Fruit fly (Drosophila melanogaster) whole organism, embryonic: ENCODE measurements around the gene CG3704.

Source experiments
- Adf1 ChIP-seq: fragments of 200-800 bp; sonication (Bioruptor generic); IDR thresholded peaks from 2 replicates; pipeline ENCODE4 v1.3.6; 2022; ENCODE audit warnings: missing biosample characterization, missing genetic modification characterization
- Antp ChIP-seq: fragments of 200-800 bp; sonication (Bioruptor generic); optimal IDR thresholded peaks from 3 replicates; lab custom pipeline; 2016; ENCODE audit warnings: missing biosample characterization, missing genetic modification characterization
- BtbVII ChIP-seq: fragments of 200-800 bp; sonication (Bioruptor generic); optimal IDR thresholded peaks from 3 replicates; lab custom pipeline; 2017; ENCODE audit warnings: missing biosample characterization, mild to moderate bottlenecking, missing genetic modification characterization
- CG10267 ChIP-seq: fragments of 200-800 bp; sonication (Bioruptor generic); optimal IDR thresholded peaks from 2 replicates; lab custom pipeline; 2018; ENCODE audit warnings: missing biosample characterization, mild to moderate bottlenecking, missing genetic modification characterization, moderate library complexity
- CG11085 ChIP-seq: fragments of 200-800 bp; sonication (Bioruptor generic); IDR thresholded peaks from 2 replicates; pipeline ENCODE4 v1.3.6; 2022; ENCODE audit warnings: missing biosample characterization, missing genetic modification characterization
- CG11093 ChIP-seq: fragments of 200-800 bp; sonication (Bioruptor generic); IDR thresholded peaks from 3 replicates; pipeline ENCODE4 v1.3.6; 2022; ENCODE audit warnings: missing biosample characterization, missing genetic modification characterization
- CG12219 ChIP-seq: fragments of 200-800 bp; sonication (Bioruptor generic); optimal IDR thresholded peaks from 3 replicates; lab custom pipeline; 2018; ENCODE audit warnings: missing biosample characterization, mild to moderate bottlenecking, missing genetic modification characterization
- CG12236 ChIP-seq: fragments of 200-800 bp; sonication (Bioruptor generic); optimal IDR thresholded peaks from 2 replicates; lab custom pipeline; 2016; ENCODE audit warnings: missing biosample characterization, missing genetic modification characterization
- CG12942 ChIP-seq: fragments of 200-800 bp; sonication (Bioruptor generic); optimal IDR thresholded peaks from 3 replicates; lab custom pipeline; 2016; ENCODE audit warnings: missing biosample characterization, missing genetic modification characterization
- CG16813 ChIP-seq: fragments of 200-800 bp; sonication (Bioruptor generic); IDR thresholded peaks from 3 replicates; pipeline ENCODE4 v1.3.6; 2022; ENCODE audit warnings: missing biosample characterization, missing genetic modification characterization; ENCODE audit not compliant: partially characterized antibody
- CG17829 ChIP-seq: fragments of 200-800 bp; optimal IDR thresholded peaks from 2 replicates; lab custom pipeline; 2019; ENCODE audit warnings: missing biosample characterization, mild to moderate bottlenecking, missing genetic modification characterization, moderate library complexity
- CG18619 ChIP-seq: fragments of 200-800 bp; sonication (Bioruptor generic); optimal IDR thresholded peaks from 3 replicates; lab custom pipeline; 2017; ENCODE audit warnings: missing biosample characterization, mild to moderate bottlenecking, missing genetic modification characterization
- CG2199 ChIP-seq: fragments of 200-800 bp; sonication (Bioruptor generic); IDR thresholded peaks from 3 replicates; pipeline ENCODE4 v1.3.6; 2022; ENCODE audit warnings: missing biosample characterization, missing genetic modification characterization
- CG2202 ChIP-seq: fragments of 200-800 bp; sonication (Bioruptor generic); optimal IDR thresholded peaks from 2 replicates; lab custom pipeline; 2018; ENCODE audit warnings: missing biosample characterization, mild to moderate bottlenecking, missing genetic modification characterization
- CG3163 ChIP-seq: fragments of 200-800 bp; sonication (Bioruptor generic); optimal IDR thresholded peaks from 3 replicates; lab custom pipeline; 2016; ENCODE audit warnings: missing biosample characterization, missing genetic modification characterization
- CG33213 ChIP-seq: fragments of 200-800 bp; sonication (Bioruptor generic); optimal IDR thresholded peaks from 3 replicates; lab custom pipeline; 2016; ENCODE audit warnings: missing biosample characterization, missing genetic modification characterization
- CG5245 ChIP-seq: fragments of 200-800 bp; sonication (Bioruptor generic); optimal IDR thresholded peaks from 3 replicates; lab custom pipeline; 2016; ENCODE audit warnings: missing biosample characterization, missing genetic modification characterization
- CG6854 ChIP-seq: fragments of 200-800 bp; sonication (Bioruptor generic); optimal IDR thresholded peaks from 3 replicates; lab custom pipeline; 2017; ENCODE audit warnings: missing biosample characterization, mild to moderate bottlenecking, missing genetic modification characterization
- CG7372 ChIP-seq: fragments of 200-800 bp; sonication (Bioruptor generic); IDR thresholded peaks from 2 replicates; pipeline ENCODE4 v1.3.6; 2022; ENCODE audit warnings: missing biosample characterization, missing genetic modification characterization
- CG7786 ChIP-seq: fragments of 200-800 bp; sonication (Bioruptor generic); optimal IDR thresholded peaks from 2 replicates; lab custom pipeline; 2016; ENCODE audit warnings: missing biosample characterization, missing genetic modification characterization
- CG7839 ChIP-seq: fragments of 200-800 bp; sonication (Bioruptor generic); optimal IDR thresholded peaks from 3 replicates; lab custom pipeline; 2018; ENCODE audit warnings: missing biosample characterization, mild to moderate bottlenecking, missing genetic modification characterization, moderate library complexity
- CG7928 ChIP-seq: fragments of 200-800 bp; sonication (Bioruptor generic); optimal IDR thresholded peaks from 2 replicates; lab custom pipeline; 2017; ENCODE audit warnings: missing biosample characterization, mild to moderate bottlenecking, missing genetic modification characterization
- CG9215 ChIP-seq: fragments of 200-800 bp; sonication (Bioruptor generic); IDR thresholded peaks from 2 replicates; pipeline ENCODE4 v1.3.6; 2022; ENCODE audit warnings: missing biosample characterization, missing genetic modification characterization
- CG9609 ChIP-seq: fragments of 200-800 bp; sonication (Bioruptor generic); optimal IDR thresholded peaks from 3 replicates; lab custom pipeline; 2016; ENCODE audit warnings: missing biosample characterization, missing genetic modification characterization
- CG9817 ChIP-seq: fragments of 200-800 bp; sonication (Bioruptor generic); optimal IDR thresholded peaks from 2 replicates; lab custom pipeline; 2018; ENCODE audit warnings: missing biosample characterization, mild to moderate bottlenecking, missing genetic modification characterization, moderate library complexity
- HLH54F ChIP-seq: fragments of 200-800 bp; sonication (Bioruptor generic); optimal IDR thresholded peaks from 3 replicates; lab custom pipeline; 2016; ENCODE audit warnings: missing biosample characterization, missing genetic modification characterization
- Hmx ChIP-seq: fragments of 200-800 bp; sonication (Bioruptor generic); optimal IDR thresholded peaks from 2 replicates; lab custom pipeline; 2016; ENCODE audit warnings: missing biosample characterization, missing genetic modification characterization
- Med ChIP-seq: fragments of 200-800 bp; sonication (Bioruptor generic); peaks from one replicate; lab custom pipeline; 2016; ENCODE audit warnings: missing biosample characterization, missing genetic modification characterization, mild to moderate bottlenecking, inconsistent platforms, moderate library complexity
- NC2β ChIP-seq: fragments of 200-800 bp; sonication (Bioruptor generic); optimal IDR thresholded peaks from 2 replicates; lab custom pipeline; 2016; ENCODE audit warnings: missing biosample characterization, missing genetic modification characterization
- Nf-YA ChIP-seq: fragments of 200-800 bp; sonication (Bioruptor generic); IDR thresholded peaks from 2 replicates; pipeline ENCODE4 v1.3.6; 2022; ENCODE audit warnings: missing biosample characterization, missing genetic modification characterization
- Nf-YB ChIP-seq: fragments of 200-800 bp; sonication (Bioruptor generic); optimal IDR thresholded peaks from 3 replicates; lab custom pipeline; 2019; ENCODE audit warnings: missing biosample characterization, mild to moderate bottlenecking, missing genetic modification characterization, moderate library complexity
- Usf ChIP-seq: fragments of 200-800 bp; sonication (Bioruptor generic); optimal IDR thresholded peaks from 2 replicates; lab custom pipeline; 2017; ENCODE audit warnings: missing genotype, missing biosample characterization, missing genetic modification characterization
- chif ChIP-seq, 2 experiments: fragments of 200-800 bp; sonication (Bioruptor generic); optimal IDR thresholded peaks; 3 replicates each; lab custom pipeline; 2016; ENCODE audit warnings: missing biosample characterization in 2 of 2, missing genetic modification characterization in 2 of 2
- ci ChIP-seq: fragments of 200-800 bp; sonication (Bioruptor generic); IDR thresholded peaks from 3 replicates; pipeline ENCODE4 v1.3.6; 2022; ENCODE audit warnings: missing biosample characterization, missing genetic modification characterization
- crol ChIP-seq: fragments of 200-800 bp; sonication (Bioruptor generic); IDR thresholded peaks from 2 replicates; pipeline ENCODE4 v1.3.6; 2022; ENCODE audit warnings: missing biosample characterization, missing genetic modification characterization
- da ChIP-seq: fragments of 200-800 bp; sonication (Bioruptor generic); optimal IDR thresholded peaks from 2 replicates; lab custom pipeline; 2016; ENCODE audit warnings: missing biosample characterization, missing genetic modification characterization
- fd96Cb ChIP-seq: fragments of 200-800 bp; sonication (Bioruptor generic); optimal IDR thresholded peaks from 2 replicates; lab custom pipeline; 2018; ENCODE audit warnings: missing biosample characterization, mild to moderate bottlenecking, missing genetic modification characterization, moderate library complexity
- gro ChIP-seq: fragments of 200-800 bp; sonication (Bioruptor generic); optimal IDR thresholded peaks from 2 replicates; lab custom pipeline; 2016; ENCODE audit warnings: missing biosample characterization, missing genetic modification characterization
- hth ChIP-seq: fragments of >200 bp; optimal IDR thresholded peaks from 2 replicates; lab custom pipeline; 2017; ENCODE audit warnings: inconsistent platforms
- jumu ChIP-seq: fragments of 200-800 bp; sonication (Bioruptor generic); optimal IDR thresholded peaks from 3 replicates; lab custom pipeline; 2016; ENCODE audit warnings: missing biosample characterization, missing genetic modification characterization
- lab ChIP-seq: fragments of 200-800 bp; sonication (Bioruptor generic); optimal IDR thresholded peaks from 3 replicates; lab custom pipeline; 2017; ENCODE audit warnings: missing biosample characterization, missing genetic modification characterization, mild to moderate bottlenecking, moderate library complexity, missing genetic modification reagents
- nau ChIP-seq: fragments of 200-800 bp; sonication (Bioruptor generic); optimal IDR thresholded peaks from 3 replicates; lab custom pipeline; 2017; ENCODE audit warnings: missing biosample characterization, mild to moderate bottlenecking, missing genetic modification characterization, missing genetic modification reagents
- nmo ChIP-seq: fragments of 200-800 bp; sonication (Bioruptor generic); optimal IDR thresholded peaks from 2 replicates; lab custom pipeline; 2018; ENCODE audit warnings: missing biosample characterization, mild to moderate bottlenecking, missing genetic modification characterization, moderate library complexity
- pnt ChIP-seq: fragments of 200-800 bp; sonication (Bioruptor generic); optimal IDR thresholded peaks from 3 replicates; lab custom pipeline; 2016; ENCODE audit warnings: missing biosample characterization, missing genetic modification characterization
- pros ChIP-seq: fragments of 200-800 bp; sonication (Bioruptor generic); optimal IDR thresholded peaks from 3 replicates; lab custom pipeline; 2019; ENCODE audit warnings: missing biosample characterization, mild to moderate bottlenecking, missing genetic modification characterization, moderate library complexity
- pzg ChIP-seq: fragments of 200-800 bp; sonication (Bioruptor generic); optimal IDR thresholded peaks from 3 replicates; lab custom pipeline; 2018; ENCODE audit warnings: missing biosample characterization, mild to moderate bottlenecking, missing genetic modification characterization, moderate library complexity
- ro ChIP-seq: fragments of 200-800 bp; sonication (Bioruptor generic); IDR thresholded peaks from 2 replicates; pipeline ENCODE4 v1.3.6; 2022; ENCODE audit warnings: missing biosample characterization, missing genetic modification characterization
- shn ChIP-seq: fragments of 200-800 bp; sonication (Bioruptor generic); optimal IDR thresholded peaks from 3 replicates; lab custom pipeline; 2016; ENCODE audit warnings: missing biosample characterization, missing genetic modification characterization
- trem ChIP-seq: fragments of 200-800 bp; optimal IDR thresholded peaks from 3 replicates; lab custom pipeline; 2019; ENCODE audit warnings: missing biosample characterization, mild to moderate bottlenecking, missing genetic modification characterization, moderate library complexity
- usp ChIP-seq: fragments of >200 bp; optimal IDR thresholded peaks from 2 replicates; lab custom pipeline; 2017; ENCODE audit warnings: missing biosample characterization, missing genetic modification characterization

Gene CG3704

DNA sequence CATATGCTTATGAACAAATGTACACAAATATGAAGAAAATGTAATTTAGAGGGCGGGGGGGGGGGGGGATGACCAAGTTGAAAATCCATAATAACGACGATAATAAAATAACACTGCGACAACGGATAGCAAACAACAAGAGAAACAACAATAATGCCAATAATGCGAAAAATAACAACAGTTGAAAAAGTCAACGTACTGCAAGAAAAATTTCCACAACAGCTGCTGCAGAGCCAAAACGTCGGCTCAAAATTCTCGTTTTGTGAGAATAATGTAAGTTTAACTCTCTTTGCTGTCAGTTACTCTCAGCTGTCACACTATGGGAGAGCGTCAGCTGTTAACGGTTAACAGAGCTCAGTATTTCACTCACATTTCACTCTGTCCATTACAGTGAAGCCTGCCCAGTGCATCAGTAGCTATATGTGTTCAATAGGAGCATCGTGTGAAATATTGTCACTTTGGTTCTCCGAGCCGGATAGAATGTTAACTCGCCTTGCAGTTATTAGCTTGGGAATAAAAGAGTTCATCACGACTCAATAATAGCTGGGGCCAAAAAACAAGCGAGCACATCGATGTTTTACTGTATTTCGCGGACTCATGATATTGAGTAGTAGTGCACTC is 39.8 kb downstream of the CG3704 start (continued):
- TF ChIP-seq nau (GFP tag; lab: Kevin White, UChicago) (peak; percentile 76), chif (GFP tag; optimal IDR thresholded peaks at IDR 0.05; lab: Kevin White, UChicago) (peak; percentile 61 to 82), hth (lab: Kevin White, UChicago) (no peak), Nf-YB (peak; percentile 42), jumu (GFP tag; lab: Kevin White, UChicago) (peak; percentile 81), Usf (GFP tag; lab: Kevin White, UChicago) (peak; percentile 22), CG9817 (peak; percentile 82), CG7928 (GFP tag; lab: Kevin White, UChicago) (no peak), CG7372 (GFP tag; lab: Robert Waterston, UW) (peak; percentile 74), Hmx (GFP tag; lab: Kevin White, UChicago) (no peak), CG9609 (peak; percentile 79), pzg (GFP tag; lab: Kevin White, UChicago) (no peak), ci (GFP tag; lab: Robert Waterston, UW) (peak; percentile 85), CG7839 (peak; percentile 86), crol (GFP tag; lab: Robert Waterston, UW) (no peak), CG11085 (GFP tag; lab: Robert Waterston, UW) (peak; percentile 61), CG3163 (GFP tag; lab: Kevin White, UChicago) (peak; percentile 16), gro (GFP tag; lab: Kevin White, UChicago) (peak; percentile 78), CG12219 (GFP tag; lab: Kevin White, UChicago) (peak; percentile 80), NC2β (peak; percentile 61), CG2202 (tag; lab: Kevin White, UChicago) (peak; percentile 44), da (peak; percentile 29), lab (GFP tag; lab: Kevin White, UChicago) (peak; percentile 87), ro (GFP tag; lab: Robert Waterston, UW) (peak; percentile 63; the same call in 1 of the 2 replicates), CG9215 (peak; percentile 59), CG16813 (GFP tag; lab: Robert Waterston, UW) (no peak), CG12942 (peak; percentile 76), Med (GFP tag; lab: Kevin White, UChicago) (peak; percentile 98), trem (peak; percentile 52), fd96Cb (tag; lab: Kevin White, UChicago) (peak; percentile 78), nmo (GFP tag; lab: Kevin White, UChicago) (peak; percentile 74), Antp (GFP tag; lab: Kevin White, UChicago) (peak; percentile 91), CG5245 (GFP tag; lab: Kevin White, UChicago) (peak; percentile 43), CG10267 (peak; percentile 57), BtbVII (GFP tag; lab: Kevin White, UChicago) (peak; percentile 61), CG11093 (GFP tag; lab: Robert Waterston, UW) (peak; percentile 42; the same call in 1 of the 3 replicates), Adf1 (peak; percentile 33; the same call in 1 of the 2 replicates), CG7786 (GFP tag; lab: Kevin White, UChicago) (peak; percentile 78), CG6854 (GFP tag; lab: Kevin White, UChicago) (peak; percentile 56), Nf-YA (GFP tag; lab: Robert Waterston, UW) (peak; percentile 48), shn (peak; percentile 78), CG17829 (peak; percentile 78), CG12236 (GFP tag; lab: Kevin White, UChicago) (peak; percentile 61), CG33213 (GFP tag; lab: Kevin White, UChicago) (peak; percentile 36), CG18619 (peak; percentile 62), HLH54F (GFP tag; lab: Kevin White, UChicago) (peak; percentile 77), pnt (GFP tag; lab: Kevin White, UChicago) (peak; percentile 82), CG2199 (GFP tag; lab: Robert Waterston, UW) (0 out of 3 replicates have a peak, but pooled peaks have one; percentile 27), usp (GFP tag; lab: Kevin White, UChicago) (no peak), pros (GFP tag; lab: Kevin White, UChicago) (no peak)
